Worm (Caenorhabditis elegans) whole organism, L1 larva: ENCODE measurements around the gene pgp-10.

Source experiments
- nhr-237 ChIP-seq: fragments of 150-350 bp; optimal IDR thresholded peaks from 2 replicates; lab custom pipeline; 2014; ENCODE audit warnings: missing biosample characterization, missing genetic modification characterization
- nhr-77 ChIP-seq: fragments of 150-350 bp; optimal IDR thresholded peaks from 2 replicates; lab custom pipeline; 2014; ENCODE audit warnings: missing biosample characterization, missing genetic modification characterization
- pqm-1 ChIP-seq: sonication (generic microtip); optimal IDR thresholded peaks from 3 replicates; lab custom pipeline; 2017; ENCODE audit warnings: missing biosample characterization, missing genetic modification characterization
- skn-1 ChIP-seq: fragments of 150-350 bp; optimal IDR thresholded peaks from 2 replicates; lab custom pipeline; 2014; ENCODE audit warnings: missing biosample characterization, missing genetic modification characterization
- sup-37 ChIP-seq: fragments of 200-800 bp; sonication (Bioruptor generic); optimal IDR thresholded peaks from 2 replicates; lab custom pipeline; 2018; ENCODE audit warnings: mild to moderate bottlenecking, missing genetic modification characterization, missing compliant biosample characterization
- unc-62 ChIP-seq: fragments of 150-350 bp; optimal IDR thresholded peaks from 2 replicates; lab custom pipeline; 2014; ENCODE audit warnings: missing biosample characterization, missing genetic modification reagents, missing genetic modification characterization

- TF ChIP-seq nhr-237: no peak
- TF ChIP-seq unc-62: no peak
- no peak for TF ChIP-seq nhr-77
- TF ChIP-seq pqm-1 (tag; lab: Kevin White, UChicago): no peak
- TF ChIP-seq sup-37 (GFP tag; lab: Kevin White, UChicago): no peak
- no peak for TF ChIP-seq skn-1
Observed at ce11 chrX:7158736-7159135, at the start of gene pgp-10.
